Worm (Caenorhabditis elegans): ENCODE results near the gene sra-3.
A peak's percentile ranks its signal among the peaks of the same experiment; 100 is the strongest.

Gene sra-3

ce11 chrII:9566045-9566444 is 25.4 kb upstream of the sra-3 start (continued):
- 0 out of 2 replicates have a peak, but pooled peaks have one; percentile 27 for TF ChIP-seq lin-29 (GFP tag; IDR thresholded peaks at IDR 0.05)
- TF ChIP-seq daf-8 (GFP tag; IDR thresholded peaks at IDR 0.05), result no peak
- TF ChIP-seq mxl-3 (GFP tag; optimal IDR thresholded peaks at IDR 0.05), result peak; percentile 64
- peak; percentile 91 for TF ChIP-seq tra-1 (GFP tag; IDR thresholded peaks at IDR 0.05)
- TF ChIP-seq lin-15B (tag; optimal IDR thresholded peaks at IDR 0.05), result no peak
- no peak for TF ChIP-seq ZK546.5 (tag; optimal IDR thresholded peaks at IDR 0.05)
- no peak for TF ChIP-seq fos-1 (tag; optimal IDR thresholded peaks at IDR 0.05)
- no peak for TF ChIP-seq ceh-62 (tag; optimal IDR thresholded peaks at IDR 0.05)
- TF ChIP-seq ceh-44 (GFP tag; IDR thresholded peaks at IDR 0.05), result 0 out of 2 replicates have a peak, but pooled peaks have one; percentile 46
- no peak for TF ChIP-seq jun-1 (tag; optimal IDR thresholded peaks at IDR 0.05)
- TF ChIP-seq lsy-2 (tag; optimal IDR thresholded peaks at IDR 0.05), result peak in 1 of 2 experiments; percentile 29
- no peak for TF ChIP-seq F37D6.2 (tag; optimal IDR thresholded peaks at IDR 0.05)
- TF ChIP-seq aha-1 (tag), result peak; percentile 98
- peak; percentile 29 for TF ChIP-seq nhr-28 (tag; optimal IDR thresholded peaks at IDR 0.05)
- peak; percentile 49; the same call in 1 of the 2 replicates for TF ChIP-seq zfp-3 (GFP tag; conservative IDR thresholded peaks at IDR 0.05)
- 0 out of 2 replicates have a peak, but pooled peaks have one; percentile 42 for TF ChIP-seq zip-11 (GFP tag; IDR thresholded peaks at IDR 0.05)
- TF ChIP-seq madf-5 (GFP tag; IDR thresholded peaks at IDR 0.05), result peak; percentile 91 to 93
- TF ChIP-seq lim-7 (GFP tag; IDR thresholded peaks at IDR 0.05), result peak; percentile 97
- peak; percentile 68; the same call in 1 of the 2 replicates for TF ChIP-seq mdt-29 (GFP tag; IDR thresholded peaks at IDR 0.05)
- no peak for TF ChIP-seq R02D3.7 (tag; optimal IDR thresholded peaks at IDR 0.05)
- peak; percentile 71 for TF ChIP-seq spr-3 (GFP tag; optimal IDR thresholded peaks at IDR 0.05)
- no peak for TF ChIP-seq nhr-76 (tag; optimal IDR thresholded peaks at IDR 0.05)
- TF ChIP-seq mxl-2 (GFP tag; conservative IDR thresholded peaks at IDR 0.05), result peak; percentile 69; the same call in 1 of the 2 replicates
- TF ChIP-seq nhr-77 (tag; optimal IDR thresholded peaks at IDR 0.05), result no peak
- TF ChIP-seq pqm-1 (tag; optimal IDR thresholded peaks at IDR 0.05), result no peak
- TF ChIP-seq dmd-9 (GFP tag; IDR thresholded peaks at IDR 0.05), result peak; percentile 57; the same call in 1 of the 2 replicates
- no peak for TF ChIP-seq Y5F2A.4 (GFP tag; optimal IDR thresholded peaks at IDR 0.05)
- TF ChIP-seq nhr-111 (GFP tag; optimal IDR thresholded peaks at IDR 0.05), result peak; percentile 67
- peak in 1 of 2 experiments; percentile 38 for TF ChIP-seq hif-1 (tag; optimal IDR thresholded peaks at IDR 0.05)
- 0 out of 2 replicates have a peak, but pooled peaks have one; percentile 46 for TF ChIP-seq saeg-2 (GFP tag; IDR thresholded peaks at IDR 0.05)
- TF ChIP-seq ctbp-1 (GFP tag; IDR thresholded peaks at IDR 0.05), result peak; percentile 78
- TF ChIP-seq F49E8.2 (tag; optimal IDR thresholded peaks at IDR 0.05; ENCODE audit: borderline replicate concordance), result peak; percentile 1
- TF ChIP-seq nhr-102 (tag; optimal IDR thresholded peaks at IDR 0.05), result peak; percentile 50
- TF ChIP-seq hmg-1.1 (GFP tag; IDR thresholded peaks at IDR 0.05), result peak; percentile 82
- TF ChIP-seq F26F4.8 (GFP tag; conservative IDR thresholded peaks at IDR 0.05), result peak; percentile 97
- TF ChIP-seq nhr-237 (tag; optimal IDR thresholded peaks at IDR 0.05), result no peak
- peak; percentile 50 for TF ChIP-seq rbr-2 (tag; optimal IDR thresholded peaks at IDR 0.05)
- peak; percentile 80 for TF ChIP-seq madf-9 (GFP tag; conservative IDR thresholded peaks at IDR 0.05)
- TF ChIP-seq zfp-2 (tag; optimal IDR thresholded peaks at IDR 0.05), result no peak
- peak; percentile 70 for TF ChIP-seq spr-1 (tag; optimal IDR thresholded peaks at IDR 0.05)
- no peak for TF ChIP-seq F10B5.3 (tag; optimal IDR thresholded peaks at IDR 0.05)
- peak; percentile 83 for TF ChIP-seq lin-1 (GFP tag; IDR thresholded peaks at IDR 0.05)
- TF ChIP-seq aly-2 (tag; optimal IDR thresholded peaks at IDR 0.05), result peak; percentile 39
- TF ChIP-seq sdz-12 (GFP tag; optimal IDR thresholded peaks at IDR 0.05), result peak; percentile 69
- TF ChIP-seq F44E2.7 (GFP tag; IDR thresholded peaks at IDR 0.05), result peak; percentile 85; the same call in 1 of the 2 replicates
- no peak for TF ChIP-seq ztf-11 (tag; optimal IDR thresholded peaks at IDR 0.05)
- no peak for TF ChIP-seq tag-97 (GFP tag; IDR thresholded peaks at IDR 0.05)
- TF ChIP-seq unc-130 (GFP tag; optimal IDR thresholded peaks at IDR 0.05), result peak; percentile 63
- TF ChIP-seq cey-2 (tag; optimal IDR thresholded peaks at IDR 0.05; ENCODE audit: borderline replicate concordance, insufficient read depth), result no peak
- peak; percentile 70 for TF ChIP-seq ZK337.2 (GFP tag; IDR thresholded peaks at IDR 0.05)
- TF ChIP-seq nhr-42 (GFP tag; IDR thresholded peaks at IDR 0.05), result no peak

Measured in whole organism, L4 larva.